Fruit fly (Drosophila melanogaster) whole organism, embryonic: ENCODE measurements around the gene Uev1A.

Source experiments
- Adf1 ChIP-seq: fragments of 200-800 bp; sonication (Bioruptor generic); IDR thresholded peaks from 2 replicates; pipeline ENCODE4 v1.3.6; 2022; ENCODE audit warnings: missing biosample characterization, missing genetic modification characterization
- Asciz ChIP-seq: fragments of 200-800 bp; sonication (Bioruptor generic); optimal IDR thresholded peaks from 2 replicates; lab custom pipeline; 2017; ENCODE audit warnings: missing biosample characterization, mild to moderate bottlenecking, missing genetic modification characterization, missing genetic modification reagents
- CG1024 ChIP-seq: fragments of 200-800 bp; sonication (Bioruptor generic); IDR thresholded peaks from 2 replicates; pipeline ENCODE4 v1.3.6; 2022; ENCODE audit warnings: missing biosample characterization, missing genetic modification characterization
- CG12219 ChIP-seq: fragments of 200-800 bp; sonication (Bioruptor generic); optimal IDR thresholded peaks from 3 replicates; lab custom pipeline; 2018; ENCODE audit warnings: missing biosample characterization, mild to moderate bottlenecking, missing genetic modification characterization
- CG12659 ChIP-seq: fragments of 200-800 bp; sonication (Bioruptor generic); optimal IDR thresholded peaks from 3 replicates; lab custom pipeline; 2017; ENCODE audit warnings: mild to moderate bottlenecking, missing biosample characterization, missing genetic modification reagents, missing genetic modification characterization
- CG15073 ChIP-seq: fragments of 200-800 bp; sonication (Bioruptor generic); optimal IDR thresholded peaks from 2 replicates; lab custom pipeline; 2016; ENCODE audit warnings: missing biosample characterization, missing genetic modification characterization
- CG1602 ChIP-seq: fragments of 200-800 bp; sonication (Bioruptor generic); optimal IDR thresholded peaks from 3 replicates; lab custom pipeline; 2016; ENCODE audit warnings: missing biosample characterization, missing genetic modification characterization
- CG16779 ChIP-seq: fragments of 200-800 bp; sonication (Bioruptor generic); IDR thresholded peaks from 2 replicates; pipeline ENCODE4 v1.3.6; 2022; ENCODE audit warnings: missing biosample characterization, missing genetic modification characterization
- CG17328 ChIP-seq: fragments of 200-800 bp; sonication (Bioruptor generic); IDR thresholded peaks from 2 replicates; pipeline ENCODE4 v1.3.6; 2022; ENCODE audit warnings: missing biosample characterization, missing genetic modification characterization
- CG1792 ChIP-seq: fragments of 200-800 bp; sonication (Bioruptor generic); optimal IDR thresholded peaks from 2 replicates; lab custom pipeline; 2016; ENCODE audit warnings: missing biosample characterization, missing genetic modification characterization
- CG18764 ChIP-seq: fragments of 200-800 bp; sonication (Bioruptor generic); optimal IDR thresholded peaks from 3 replicates; lab custom pipeline; 2016; ENCODE audit warnings: missing biosample characterization, missing genetic modification characterization
- CG2116 ChIP-seq: fragments of 200-800 bp; sonication (Bioruptor generic); optimal IDR thresholded peaks from 3 replicates; lab custom pipeline; 2018; ENCODE audit warnings: missing biosample characterization, mild to moderate bottlenecking, missing genetic modification characterization
- CG32532 ChIP-seq: fragments of 200-800 bp; sonication (Bioruptor generic); IDR thresholded peaks from 2 replicates; pipeline ENCODE4 v1.3.6; 2022; ENCODE audit warnings: missing biosample characterization, missing genetic modification characterization
- CG3281 ChIP-seq: fragments of 200-800 bp; sonication (Bioruptor generic); optimal IDR thresholded peaks from 3 replicates; lab custom pipeline; 2017; ENCODE audit warnings: missing biosample characterization, mild to moderate bottlenecking, missing genetic modification characterization
- CG4404 ChIP-seq: fragments of 200-800 bp; sonication (Bioruptor generic); IDR thresholded peaks from 2 replicates; pipeline ENCODE4 v1.3.6; 2022; ENCODE audit warnings: missing biosample characterization, missing genetic modification characterization
- CG4617 ChIP-seq: fragments of 200-800 bp; sonication (Bioruptor generic); optimal IDR thresholded peaks from 3 replicates; lab custom pipeline; 2016; ENCODE audit warnings: missing biosample characterization, missing genetic modification characterization, borderline replicate concordance
- CG4707 ChIP-seq: fragments of 200-800 bp; sonication (Bioruptor generic); optimal IDR thresholded peaks from 2 replicates; lab custom pipeline; 2018; ENCODE audit warnings: missing biosample characterization, mild to moderate bottlenecking, missing genetic modification characterization, moderate library complexity
- CG5953 ChIP-seq: fragments of 200-800 bp; sonication (Bioruptor generic); IDR thresholded peaks from 2 replicates; pipeline ENCODE4 v1.3.6; 2022; ENCODE audit warnings: missing biosample characterization, missing genetic modification characterization
- CG6689 ChIP-seq: fragments of 200-800 bp; sonication (Bioruptor generic); IDR thresholded peaks from 2 replicates; pipeline ENCODE4 v1.3.6; 2022; ENCODE audit warnings: missing biosample characterization, missing genetic modification characterization
- CG6791 ChIP-seq: fragments of 200-800 bp; sonication (Bioruptor generic); IDR thresholded peaks from 3 replicates; pipeline ENCODE4 v1.3.6; 2022; ENCODE audit warnings: missing biosample characterization, missing genetic modification characterization; ENCODE audit not compliant: partially characterized antibody
- CG7839 ChIP-seq: fragments of 200-800 bp; sonication (Bioruptor generic); optimal IDR thresholded peaks from 3 replicates; lab custom pipeline; 2018; ENCODE audit warnings: missing biosample characterization, mild to moderate bottlenecking, missing genetic modification characterization, moderate library complexity
- CG7987 ChIP-seq: fragments of 200-800 bp; sonication (Bioruptor generic); optimal IDR thresholded peaks from 2 replicates; lab custom pipeline; 2018; ENCODE audit warnings: missing biosample characterization, mild to moderate bottlenecking, missing genetic modification characterization, moderate library complexity
- CG9437 ChIP-seq: fragments of 200-800 bp; sonication (Bioruptor generic); optimal IDR thresholded peaks from 2 replicates; lab custom pipeline; 2018; ENCODE audit warnings: missing biosample characterization, mild to moderate bottlenecking, missing genetic modification characterization
- Chrac-16 ChIP-seq: fragments of 200-800 bp; sonication (Bioruptor generic); optimal IDR thresholded peaks from 3 replicates; lab custom pipeline; 2016; ENCODE audit warnings: missing biosample characterization, missing genetic modification characterization
- Dbx ChIP-seq: fragments of 200-800 bp; sonication (Bioruptor generic); IDR thresholded peaks from 3 replicates; pipeline ENCODE4 v1.3.6; 2022; ENCODE audit warnings: missing biosample characterization, missing genetic modification characterization
- Elba2 ChIP-seq: fragments of 200-800 bp; sonication (Bioruptor generic); optimal IDR thresholded peaks from 3 replicates; lab custom pipeline; 2016; ENCODE audit warnings: missing biosample characterization, missing genetic modification characterization
- Kr ChIP-seq: fragments of 200-800 bp; sonication (Bioruptor generic); optimal IDR thresholded peaks from 2 replicates; lab custom pipeline; 2017; ENCODE audit warnings: missing biosample characterization, mild to moderate bottlenecking, missing genetic modification characterization
- Lim3 ChIP-seq: fragments of 200-800 bp; sonication (Bioruptor generic); IDR thresholded peaks from 2 replicates; pipeline ENCODE4 v1.3.6; 2022; ENCODE audit warnings: missing biosample characterization, missing genetic modification characterization
- Mes4 ChIP-seq: fragments of 200-800 bp; sonication (Bioruptor generic); optimal IDR thresholded peaks from 2 replicates; lab custom pipeline; 2016; ENCODE audit warnings: missing biosample characterization, missing genetic modification characterization
- Mrtf ChIP-seq: fragments of 200-800 bp; sonication (Bioruptor generic); IDR thresholded peaks from 3 replicates; pipeline ENCODE4 v1.3.6; 2022; ENCODE audit warnings: missing biosample characterization, missing genetic modification characterization
- Optix ChIP-seq: fragments of 200-800 bp; sonication (Bioruptor generic); IDR thresholded peaks from 3 replicates; pipeline ENCODE4 v1.3.6; 2022; ENCODE audit warnings: missing biosample characterization, missing genetic modification characterization
- Ptx1 ChIP-seq: fragments of 200-800 bp; sonication (Bioruptor generic); IDR thresholded peaks from 2 replicates; pipeline ENCODE4 v1.3.6; 2022; ENCODE audit warnings: missing biosample characterization, missing genetic modification characterization
- Rx ChIP-seq: fragments of 200-800 bp; sonication (Bioruptor generic); IDR thresholded peaks from 2 replicates; pipeline ENCODE4 v1.3.6; 2022; ENCODE audit warnings: missing biosample characterization, missing genetic modification characterization
- Spps ChIP-seq: fragments of 200-800 bp; sonication (Bioruptor generic); optimal IDR thresholded peaks from 2 replicates; lab custom pipeline; 2018; ENCODE audit warnings: missing biosample characterization, mild to moderate bottlenecking, missing genetic modification characterization
- Tbp ChIP-seq: fragments of >200 bp; optimal IDR thresholded peaks from 2 replicates; lab custom pipeline; 2018; ENCODE audit warnings: missing biosample characterization, missing genetic modification characterization
- Trl ChIP-seq, 3 experiments: fragments of >200 bp in 2 of 3; fragments of 200-800 bp in 1 of 3; sonication (Bioruptor generic) in 1 of 3; optimal IDR thresholded peaks; 2 replicates in 1 of 3; 3 replicates in 2 of 3; lab custom pipeline; 2016 to 2017; ENCODE audit warnings: missing biosample characterization in 1 of 3, missing genetic modification characterization in 1 of 3
- amos ChIP-seq: fragments of 200-800 bp; sonication (Bioruptor generic); IDR thresholded peaks from 2 replicates; pipeline ENCODE4 v1.3.6; 2022; ENCODE audit warnings: missing biosample characterization, missing genetic modification characterization; ENCODE audit not compliant: partially characterized antibody
- bigmax ChIP-seq: fragments of 200-800 bp; sonication (Bioruptor generic); optimal IDR thresholded peaks from 2 replicates; lab custom pipeline; 2018; ENCODE audit warnings: missing biosample characterization, mild to moderate bottlenecking, missing genetic modification characterization
- disco-r ChIP-seq: fragments of 200-800 bp; sonication (Bioruptor generic); optimal IDR thresholded peaks from 2 replicates; lab custom pipeline; 2016; ENCODE audit warnings: missing biosample characterization, missing genetic modification characterization
- dysf ChIP-seq: fragments of 200-800 bp; sonication (Bioruptor generic); IDR thresholded peaks from 3 replicates; pipeline ENCODE4 v1.3.6; 2022; ENCODE audit warnings: missing biosample characterization, missing genetic modification characterization
- ftz-f1 ChIP-seq: fragments of 200-800 bp; sonication (Bioruptor generic); optimal IDR thresholded peaks from 2 replicates; lab custom pipeline; 2016; ENCODE audit warnings: missing biosample characterization, missing genetic modification characterization
- grn ChIP-seq: fragments of 200-800 bp; sonication (Bioruptor generic); optimal IDR thresholded peaks from 3 replicates; lab custom pipeline; 2017; ENCODE audit warnings: missing biosample characterization, missing genetic modification characterization
- hbn ChIP-seq: fragments of 200-800 bp; sonication (Bioruptor generic); IDR thresholded peaks from 2 replicates; pipeline ENCODE4 v1.3.6; 2022; ENCODE audit warnings: missing biosample characterization, missing genetic modification characterization; ENCODE audit not compliant: partially characterized antibody
- rib ChIP-seq: fragments of 200-800 bp; sonication (Bioruptor generic); IDR thresholded peaks from 2 replicates; pipeline ENCODE4 v1.3.6; 2022; ENCODE audit warnings: missing biosample characterization, missing genetic modification characterization
- scrt ChIP-seq: fragments of 200-800 bp; sonication (Bioruptor generic); optimal IDR thresholded peaks from 2 replicates; lab custom pipeline; 2018; ENCODE audit warnings: missing biosample characterization, mild to moderate bottlenecking, missing genetic modification characterization, moderate library complexity
- sim ChIP-seq: fragments of 200-800 bp; sonication (Bioruptor generic); IDR thresholded peaks from 2 replicates; pipeline ENCODE4 v1.3.6; 2022; ENCODE audit warnings: missing biosample characterization, missing genetic modification characterization
- sima ChIP-seq: fragments of 200-800 bp; sonication (Bioruptor generic); optimal IDR thresholded peaks from 2 replicates; lab custom pipeline; 2016; ENCODE audit warnings: missing biosample characterization, missing genetic modification characterization
- sisA ChIP-seq: fragments of 200-800 bp; sonication (Bioruptor generic); IDR thresholded peaks from 2 replicates; pipeline ENCODE4 v1.3.6; 2022; ENCODE audit warnings: missing biosample characterization, missing genetic modification characterization
- unpg ChIP-seq: fragments of 200-800 bp; sonication (Bioruptor generic); optimal IDR thresholded peaks from 3 replicates; lab custom pipeline; 2018; ENCODE audit warnings: missing biosample characterization, mild to moderate bottlenecking, missing genetic modification characterization, moderate library complexity
- wor ChIP-seq: fragments of 200-800 bp; sonication (Bioruptor generic); IDR thresholded peaks from 2 replicates; pipeline ENCODE4 v1.3.6; 2022; ENCODE audit warnings: missing biosample characterization, missing genetic modification characterization

Gene Uev1A

dm6 chr3L:5359208-5360003 is 6.6 kb downstream of the Uev1A start, which contains the start of gene Klp64D (continued):
- TF ChIP-seq CG6791 (GFP tag; lab: Robert Waterston, UW) (no peak), Adf1 (GFP tag; lab: Robert Waterston, UW) (no peak), Dbx (0 out of 3 replicates have a peak, but pooled peaks have one; percentile 47), CG1792 (GFP tag; lab: Kevin White, UChicago) (no peak), CG7839 (tag; lab: Kevin White, UChicago) (peak; percentile 40), Ptx1 (GFP tag; lab: Robert Waterston, UW) (0 out of 2 replicates have a peak, but pooled peaks have one; percentile 17), Chrac-16 (peak; percentile 0), Rx (GFP tag; lab: Robert Waterston, UW) (no peak), CG2116 (GFP tag; lab: Kevin White, UChicago) (peak; percentile 17), Elba2 (GFP tag; lab: Kevin White, UChicago) (no peak), ftz-f1 (GFP tag; lab: Kevin White, UChicago) (no peak), CG6689 (GFP tag; lab: Robert Waterston, UW) (no peak), Tbp (no peak), wor (GFP tag; lab: Robert Waterston, UW) (no peak), Spps (tag; lab: Kevin White, UChicago) (no peak), CG7987 (GFP tag; lab: Kevin White, UChicago) (no peak), CG18764 (GFP tag; lab: Kevin White, UChicago) (no peak), Mes4 (GFP tag; lab: Kevin White, UChicago) (no peak), CG16779 (GFP tag; lab: Robert Waterston, UW) (no peak), CG1024 (no peak), CG1602 (GFP tag; lab: Kevin White, UChicago) (no peak), CG5953 (GFP tag; lab: Robert Waterston, UW) (no peak), disco-r (GFP tag; lab: Kevin White, UChicago) (no peak), Asciz (no peak), hbn (0 out of 2 replicates have a peak, but pooled peaks have one; percentile 35), rib (peak; percentile 69), amos (GFP tag; lab: Robert Waterston, UW) (peak; percentile 23; the same call in 1 of the 2 replicates), CG9437 (GFP tag; lab: Kevin White, UChicago) (no peak), Kr (no peak), Lim3 (GFP tag; lab: Robert Waterston, UW) (no peak), CG4617 (GFP tag; lab: Kevin White, UChicago) (peak; percentile 43), CG4404 (no peak), Trl (optimal IDR thresholded peaks at IDR 0.05; lab: Kevin White, UChicago) (no peak), Trl (GFP tag; optimal IDR thresholded peaks at IDR 0.05; lab: Kevin White, UChicago) (no peak), sima (GFP tag; lab: Kevin White, UChicago) (no peak), CG12659 (peak; percentile 36), CG32532 (peak; percentile 58), sim (GFP tag; lab: Robert Waterston, UW) (no peak), CG17328 (0 out of 2 replicates have a peak, but pooled peaks have one; percentile 13), bigmax (GFP tag; lab: Kevin White, UChicago) (no peak), CG15073 (GFP tag; lab: Kevin White, UChicago) (no peak), sisA (no peak), grn (GFP tag; lab: Kevin White, UChicago) (no peak), dysf (GFP tag; lab: Robert Waterston, UW) (0 out of 3 replicates have a peak, but pooled peaks have one; percentile 32), Mrtf (GFP tag; lab: Robert Waterston, UW) (no peak), CG4707 (GFP tag; lab: Kevin White, UChicago) (no peak), CG3281 (GFP tag; lab: Kevin White, UChicago) (peak; percentile 12), Optix (GFP tag; lab: Robert Waterston, UW) (no peak), unpg (peak; percentile 51), CG12219 (GFP tag; lab: Kevin White, UChicago) (no peak), scrt (no peak)
